Fruit fly (Drosophila melanogaster) whole organism, embryonic: Measurements from ENCODE around the gene CG31960.

Source experiments
- ATbp ChIP-seq: fragments of 200-800 bp; sonication (Bioruptor generic); optimal IDR thresholded peaks from 2 replicates; lab custom pipeline; 2017; ENCODE audit warnings: missing biosample characterization, mild to moderate bottlenecking, missing genetic modification characterization, missing genetic modification reagents
- Antp ChIP-seq: fragments of 200-800 bp; sonication (Bioruptor generic); optimal IDR thresholded peaks from 3 replicates; lab custom pipeline; 2016; ENCODE audit warnings: missing biosample characterization, missing genetic modification characterization
- Bdp1 ChIP-seq: fragments of 200-800 bp; sonication (Bioruptor generic); optimal IDR thresholded peaks from 3 replicates; lab custom pipeline; 2016; ENCODE audit warnings: missing biosample characterization, missing genetic modification characterization
- CG11504 ChIP-seq: fragments of 200-800 bp; sonication (Bioruptor generic); optimal IDR thresholded peaks from 3 replicates; lab custom pipeline; 2019; ENCODE audit warnings: missing biosample characterization, mild to moderate bottlenecking, missing genetic modification characterization, moderate library complexity
- CG12071 ChIP-seq: fragments of 200-800 bp; sonication (Bioruptor generic); optimal IDR thresholded peaks from 3 replicates; lab custom pipeline; 2018; ENCODE audit warnings: missing biosample characterization, mild to moderate bottlenecking, missing genetic modification characterization
- CG12744 ChIP-seq: fragments of 200-800 bp; sonication (Bioruptor generic); optimal IDR thresholded peaks from 2 replicates; lab custom pipeline; 2016; ENCODE audit warnings: missing biosample characterization, missing genetic modification characterization
- CG12942 ChIP-seq: fragments of 200-800 bp; sonication (Bioruptor generic); optimal IDR thresholded peaks from 3 replicates; lab custom pipeline; 2016; ENCODE audit warnings: missing biosample characterization, missing genetic modification characterization
- CG13775 ChIP-seq: fragments of 200-800 bp; sonication (Bioruptor generic); optimal IDR thresholded peaks from 3 replicates; lab custom pipeline; 2017; ENCODE audit warnings: missing biosample characterization, mild to moderate bottlenecking, missing genetic modification characterization
- CG15269 ChIP-seq: fragments of 200-800 bp; sonication (Bioruptor generic); optimal IDR thresholded peaks from 2 replicates; lab custom pipeline; 2018; ENCODE audit warnings: missing biosample characterization, mild to moderate bottlenecking, missing genetic modification characterization, moderate library complexity
- CG15479 ChIP-seq: fragments of 200-800 bp; sonication (Bioruptor generic); optimal IDR thresholded peaks from 3 replicates; lab custom pipeline; 2019; ENCODE audit warnings: missing biosample characterization, mild to moderate bottlenecking, missing genetic modification characterization, moderate library complexity
- CG16813 ChIP-seq: fragments of 200-800 bp; sonication (Bioruptor generic); IDR thresholded peaks from 3 replicates; pipeline ENCODE4 v1.3.6; 2022; ENCODE audit warnings: missing biosample characterization, missing genetic modification characterization; ENCODE audit not compliant: partially characterized antibody
- CG31365 ChIP-seq: fragments of 200-800 bp; sonication (Bioruptor generic); optimal IDR thresholded peaks from 2 replicates; lab custom pipeline; 2018; ENCODE audit warnings: missing biosample characterization, mild to moderate bottlenecking, missing genetic modification characterization
- CG3163 ChIP-seq: fragments of 200-800 bp; sonication (Bioruptor generic); optimal IDR thresholded peaks from 3 replicates; lab custom pipeline; 2016; ENCODE audit warnings: missing biosample characterization, missing genetic modification characterization
- CG42726 ChIP-seq: fragments of 200-800 bp; sonication (Bioruptor generic); IDR thresholded peaks from 2 replicates; pipeline ENCODE4 v1.3.6; 2022; ENCODE audit warnings: missing biosample characterization, missing genetic modification characterization; ENCODE audit not compliant: partially characterized antibody
- CG4617 ChIP-seq: fragments of 200-800 bp; sonication (Bioruptor generic); optimal IDR thresholded peaks from 3 replicates; lab custom pipeline; 2016; ENCODE audit warnings: missing biosample characterization, missing genetic modification characterization, borderline replicate concordance
- CG5953 ChIP-seq: fragments of 200-800 bp; sonication (Bioruptor generic); IDR thresholded peaks from 2 replicates; pipeline ENCODE4 v1.3.6; 2022; ENCODE audit warnings: missing biosample characterization, missing genetic modification characterization
- CG7556 ChIP-seq: fragments of 200-800 bp; sonication (Bioruptor generic); optimal IDR thresholded peaks from 2 replicates; lab custom pipeline; 2017; ENCODE audit warnings: missing biosample characterization, mild to moderate bottlenecking, missing genetic modification characterization
- CG7963 ChIP-seq: fragments of 200-800 bp; sonication (Bioruptor generic); IDR thresholded peaks from 3 replicates; pipeline ENCODE4 v1.3.6; 2022; ENCODE audit warnings: missing biosample characterization, missing genetic modification characterization; ENCODE audit not compliant: partially characterized antibody
- CoRest ChIP-seq: fragments of 200-800 bp; sonication (Bioruptor generic); optimal IDR thresholded peaks from 3 replicates; lab custom pipeline; 2018; ENCODE audit warnings: missing biosample characterization, mild to moderate bottlenecking, missing genetic modification characterization, moderate library complexity
- Dll ChIP-seq: fragments of 200-800 bp; sonication (Bioruptor generic); IDR thresholded peaks from 4 replicates; pipeline ENCODE4 v1.3.6; 2022; ENCODE audit warnings: missing biosample characterization, missing genetic modification characterization; ENCODE audit not compliant: partially characterized antibody
- Eip74EF ChIP-seq, 2 experiments: fragments of 200-800 bp in 1 of 2; fragments of >200 bp in 1 of 2; sonication (Bioruptor generic) in 1 of 2; optimal IDR thresholded peaks; 2 replicates each; lab custom pipeline; 2017 to 2019; ENCODE audit warnings: missing biosample characterization in 2 of 2, missing genetic modification characterization in 2 of 2, mild to moderate bottlenecking in 1 of 2, moderate library complexity in 1 of 2
- H15 ChIP-seq: fragments of 200-800 bp; sonication (Bioruptor generic); IDR thresholded peaks from 3 replicates; pipeline ENCODE4 v1.3.6; 2022; ENCODE audit warnings: missing biosample characterization, missing genetic modification characterization
- HLH3B ChIP-seq: fragments of 200-800 bp; sonication (Bioruptor generic); IDR thresholded peaks from 2 replicates; pipeline ENCODE4 v1.3.6; 2022; ENCODE audit warnings: missing biosample characterization, missing genetic modification characterization
- Hand ChIP-seq: fragments of 200-800 bp; sonication (Bioruptor generic); optimal IDR thresholded peaks from 2 replicates; lab custom pipeline; 2017; ENCODE audit warnings: mild to moderate bottlenecking, missing biosample characterization, missing genetic modification reagents, missing genetic modification characterization
- MESR4 ChIP-seq: fragments of 200-800 bp; sonication (Bioruptor generic); optimal IDR thresholded peaks from 2 replicates; lab custom pipeline; 2018; ENCODE audit warnings: missing biosample characterization, mild to moderate bottlenecking, missing genetic modification characterization, moderate library complexity
- NC2β ChIP-seq: fragments of 200-800 bp; sonication (Bioruptor generic); optimal IDR thresholded peaks from 2 replicates; lab custom pipeline; 2016; ENCODE audit warnings: missing biosample characterization, missing genetic modification characterization
- NK7.1 ChIP-seq: fragments of 200-800 bp; sonication (Bioruptor generic); optimal IDR thresholded peaks from 3 replicates; lab custom pipeline; 2016; ENCODE audit warnings: missing biosample characterization, missing genetic modification characterization
- Oaz ChIP-seq: fragments of 200-800 bp; sonication (Bioruptor generic); IDR thresholded peaks from 2 replicates; pipeline ENCODE4 v1.3.6; 2022; ENCODE audit warnings: missing biosample characterization, missing genetic modification characterization
- Sin3A ChIP-seq: fragments of >200 bp; optimal IDR thresholded peaks from 2 replicates; lab custom pipeline; 2018
- Sry-β ChIP-seq: fragments of 200-800 bp; sonication (Bioruptor generic); optimal IDR thresholded peaks from 2 replicates; lab custom pipeline; 2018; ENCODE audit warnings: missing biosample characterization, mild to moderate bottlenecking, missing genetic modification characterization, moderate library complexity
- Usf ChIP-seq: fragments of 200-800 bp; sonication (Bioruptor generic); optimal IDR thresholded peaks from 2 replicates; lab custom pipeline; 2017; ENCODE audit warnings: missing genotype, missing biosample characterization, missing genetic modification characterization
- al ChIP-seq: fragments of 200-800 bp; sonication (Bioruptor generic); IDR thresholded peaks from 2 replicates; pipeline ENCODE4 v1.3.6; 2022; ENCODE audit warnings: missing biosample characterization, missing genetic modification characterization
- chm ChIP-seq: fragments of 200-800 bp; sonication (Bioruptor generic); IDR thresholded peaks from 2 replicates; pipeline ENCODE4 v1.3.6; 2022; ENCODE audit warnings: missing biosample characterization, missing genetic modification characterization
- cwo ChIP-seq: fragments of 200-800 bp; sonication (Bioruptor generic); optimal IDR thresholded peaks from 3 replicates; lab custom pipeline; 2017; ENCODE audit warnings: missing biosample characterization, missing genetic modification characterization, mild to moderate bottlenecking, moderate library complexity, missing genetic modification reagents
- dysf ChIP-seq: fragments of 200-800 bp; sonication (Bioruptor generic); IDR thresholded peaks from 3 replicates; pipeline ENCODE4 v1.3.6; 2022; ENCODE audit warnings: missing biosample characterization, missing genetic modification characterization
- ems ChIP-seq: fragments of 200-800 bp; sonication (Bioruptor generic); optimal IDR thresholded peaks from 3 replicates; lab custom pipeline; 2016; ENCODE audit warnings: missing biosample characterization, missing genetic modification characterization
- esg ChIP-seq: fragments of 200-800 bp; sonication (Bioruptor generic); conservative IDR thresholded peaks from 2 replicates; pipeline ENCODE4 v1.3.6; 2022; ENCODE audit warnings: missing biosample characterization, missing genetic modification characterization
- fru ChIP-seq: fragments of >200 bp; optimal IDR thresholded peaks from 2 replicates; lab custom pipeline; 2017
- ken ChIP-seq: fragments of 200-800 bp; sonication (Bioruptor generic); IDR thresholded peaks from 3 replicates; pipeline ENCODE4 v1.3.6; 2022; ENCODE audit warnings: missing biosample characterization, missing genetic modification characterization
- lov ChIP-seq, 2 experiments: fragments of 200-800 bp in 1 of 2; fragments of >200 bp in 1 of 2; sonication (Bioruptor generic) in 1 of 2; IDR thresholded peaks in 1 of 2; optimal IDR thresholded peaks in 1 of 2; 2 replicates in 1 of 2; 3 replicates in 1 of 2; pipeline versions ENCODE4 v1.3.6 to Lab custom; 2017 to 2022; ENCODE audit warnings: missing biosample characterization in 1 of 2, missing genetic modification characterization in 1 of 2
- maf-S ChIP-seq: fragments of 200-800 bp; sonication (Bioruptor generic); optimal IDR thresholded peaks from 2 replicates; lab custom pipeline; 2016; ENCODE audit warnings: missing biosample characterization, missing genetic modification characterization
- oc ChIP-seq: fragments of 200-800 bp; sonication (Bioruptor generic); optimal IDR thresholded peaks from 2 replicates; lab custom pipeline; 2018; ENCODE audit warnings: missing biosample characterization, mild to moderate bottlenecking, missing genetic modification characterization, moderate library complexity
- phol ChIP-seq: fragments of 200-800 bp; sonication (Bioruptor generic); optimal IDR thresholded peaks from 3 replicates; lab custom pipeline; 2018; ENCODE audit warnings: missing biosample characterization, mild to moderate bottlenecking, missing genetic modification characterization, moderate library complexity
- salm ChIP-seq: fragments of 200-800 bp; sonication (Bioruptor generic); optimal IDR thresholded peaks from 2 replicates; lab custom pipeline; 2018; ENCODE audit warnings: missing biosample characterization, mild to moderate bottlenecking, missing genetic modification characterization
- schlank ChIP-seq: fragments of 200-800 bp; sonication (Bioruptor generic); optimal IDR thresholded peaks from 2 replicates; lab custom pipeline; 2018; ENCODE audit warnings: missing biosample characterization, mild to moderate bottlenecking, missing genetic modification characterization
- sens-2 ChIP-seq: fragments of 200-800 bp; sonication (Bioruptor generic); IDR thresholded peaks from 2 replicates; pipeline ENCODE4 v1.3.6; 2022; ENCODE audit warnings: missing biosample characterization, missing genetic modification characterization
- sob ChIP-seq: fragments of 200-800 bp; sonication (Bioruptor generic); IDR thresholded peaks from 2 replicates; pipeline ENCODE4 v1.3.6; 2022; ENCODE audit warnings: missing biosample characterization, missing genetic modification characterization
- tin ChIP-seq: fragments of 200-800 bp; sonication (Bioruptor generic); optimal IDR thresholded peaks from 3 replicates; lab custom pipeline; 2016; ENCODE audit warnings: missing biosample characterization, missing genetic modification characterization
- unc-4 ChIP-seq: fragments of 200-800 bp; sonication (Bioruptor generic); IDR thresholded peaks from 2 replicates; pipeline ENCODE4 v1.3.6; 2022; ENCODE audit warnings: missing biosample characterization, missing genetic modification characterization; ENCODE audit not compliant: partially characterized antibody
- yki ChIP-seq: fragments of >200 bp; optimal IDR thresholded peaks from 3 replicates; lab custom pipeline; 2018

Gene CG31960

dm6 chr2L:3832249-3832675, 47.5 kb downstream of the CG31960 start (continued):
- TF ChIP-seq unc-4, result no peak
- TF ChIP-seq CoRest (tag; lab: Kevin White, UChicago), result peak; percentile 96
- 0 out of 2 replicates have a peak, but pooled peaks have one; percentile 43 for TF ChIP-seq CG42726 (GFP tag; lab: Robert Waterston, UW)
- TF ChIP-seq al (GFP tag; lab: Robert Waterston, UW), result peak; percentile 76
- TF ChIP-seq Oaz (GFP tag; lab: Robert Waterston, UW), result peak; percentile 87
- peak; percentile 75 for TF ChIP-seq Sry-β (GFP tag; lab: Kevin White, UChicago)
- peak; percentile 98 for TF ChIP-seq ATbp (GFP tag; lab: Kevin White, UChicago)
- peak; percentile 76 for TF ChIP-seq schlank (tag; lab: Kevin White, UChicago)
- peak; percentile 89 for TF ChIP-seq Bdp1 (GFP tag; lab: Kevin White, UChicago)
- peak; percentile 61 for TF ChIP-seq MESR4
- TF ChIP-seq CG7963, result no peak
- TF ChIP-seq oc (tag; lab: Kevin White, UChicago), result peak; percentile 96
- peak; percentile 97 for TF ChIP-seq ems (GFP tag; lab: Kevin White, UChicago)
- peak; percentile 87 for TF ChIP-seq CG31365 (tag; lab: Kevin White, UChicago)
- TF ChIP-seq tin (GFP tag; lab: Kevin White, UChicago), result peak; percentile 99
- TF ChIP-seq Eip74EF (GFP tag; optimal IDR thresholded peaks at IDR 0.05; lab: Kevin White, UChicago), result peak in 1 of 2 experiments; percentile 93
- peak; percentile 94 for TF ChIP-seq CG12071
- TF ChIP-seq CG4617, result peak; percentile 94
- no peak for TF ChIP-seq lov (optimal IDR thresholded peaks at IDR 0.05; lab: Kevin White, UChicago)
- TF ChIP-seq lov (GFP tag; IDR thresholded peaks at IDR 0.05; lab: Robert Waterston, UW), result peak; percentile 98
- peak; percentile 93 for TF ChIP-seq esg (GFP tag; lab: Robert Waterston, UW)
- TF ChIP-seq CG5953 (GFP tag; lab: Robert Waterston, UW), result peak; percentile 93
- TF ChIP-seq Antp, result peak; percentile 96
- TF ChIP-seq dysf (GFP tag; lab: Robert Waterston, UW), result peak; percentile 96
- no peak for TF ChIP-seq yki (lab: Kevin White, UChicago)
- TF ChIP-seq maf-S (GFP tag; lab: Kevin White, UChicago), result peak; percentile 95
- TF ChIP-seq chm (GFP tag; lab: Robert Waterston, UW), result peak; percentile 99
- TF ChIP-seq CG16813, result 0 out of 3 replicates have a peak, but pooled peaks have one; percentile 34
- TF ChIP-seq salm (tag; lab: Kevin White, UChicago), result peak; percentile 94
- TF ChIP-seq phol (tag; lab: Kevin White, UChicago), result peak; percentile 97
- TF ChIP-seq NK7.1 (GFP tag; lab: Kevin White, UChicago), result peak; percentile 94
- TF ChIP-seq sob (GFP tag; lab: Robert Waterston, UW), result peak; percentile 94
- TF ChIP-seq CG15479, result peak; percentile 39
- TF ChIP-seq CG3163, result peak; percentile 77
- peak; percentile 98 for TF ChIP-seq ken
- peak; percentile 45; the same call in 1 of the 4 replicates for TF ChIP-seq Dll (GFP tag; lab: Robert Waterston, UW)
- peak; percentile 84 for TF ChIP-seq cwo (GFP tag; lab: Kevin White, UChicago)
- TF ChIP-seq HLH3B (GFP tag; lab: Robert Waterston, UW), result peak; percentile 96
- TF ChIP-seq CG12744, result peak; percentile 91
- peak; percentile 93 for TF ChIP-seq sens-2 (GFP tag; lab: Robert Waterston, UW)
- peak; percentile 92 for TF ChIP-seq CG15269
- TF ChIP-seq CG11504 (tag; lab: Kevin White, UChicago), result peak; percentile 96
- TF ChIP-seq Usf (GFP tag; lab: Kevin White, UChicago), result peak; percentile 94
- no peak for TF ChIP-seq fru
- no peak for TF ChIP-seq Hand
- peak; percentile 95 for TF ChIP-seq CG13775 (GFP tag; lab: Kevin White, UChicago)
- no peak for TF ChIP-seq Sin3A (lab: Kevin White, UChicago)
- peak; percentile 94 for TF ChIP-seq H15 (GFP tag; lab: Robert Waterston, UW)
- peak; percentile 98 for TF ChIP-seq NC2β
- TF ChIP-seq CG12942 (GFP tag; lab: Kevin White, UChicago), result peak; percentile 94
- TF ChIP-seq CG7556 (GFP tag; lab: Kevin White, UChicago), result peak; percentile 97
